Worm (Caenorhabditis elegans) whole organism, mixed stage, embryonic: ENCODE results near the gene F46E10.2.

Source experiments
- nhr-237 ChIP-seq: fragments of 150-350 bp; optimal IDR thresholded peaks from 2 replicates; lab custom pipeline; 2014; ENCODE audit warnings: missing biosample characterization, missing genetic modification characterization
- nhr-76 ChIP-seq: sonication (generic microtip); optimal IDR thresholded peaks from 2 replicates; lab custom pipeline; 2017; ENCODE audit warnings: missing biosample characterization, missing genetic modification characterization
- ztf-11 ChIP-seq: fragments of 150-350 bp; optimal IDR thresholded peaks from 2 replicates; lab custom pipeline; 2014; ENCODE audit warnings: missing biosample characterization, missing genetic modification characterization

DNA sequence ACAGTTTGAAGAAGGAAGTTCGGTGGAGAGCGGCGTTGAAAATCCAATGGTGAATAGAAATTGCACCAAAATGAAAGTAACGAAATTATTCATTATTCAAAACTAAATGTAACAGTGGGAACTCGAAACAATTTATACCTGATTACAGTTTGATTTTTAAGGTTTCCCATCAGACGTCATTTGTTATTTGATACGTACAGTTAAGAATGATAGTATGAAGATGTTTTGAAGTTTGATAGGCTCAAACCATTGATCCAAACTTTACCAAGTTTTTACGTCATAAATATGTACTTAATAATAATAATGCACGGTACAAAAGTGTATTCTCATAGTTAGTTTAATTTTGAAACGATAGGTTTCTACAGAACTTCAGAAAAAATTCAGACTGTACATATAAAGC lies 37.9 kb downstream of the F46E10.2 start, which contains the start of gene spp-20:
- TF ChIP-seq nhr-237 (tag; lab: Kevin White, UChicago) (no peak), nhr-76 (no peak), ztf-11 (tag; lab: Kevin White, UChicago) (no peak)
